Worm (Caenorhabditis elegans): ENCODE data around the gene Y73F8A.26.
A peak's percentile ranks its signal among the peaks of the same experiment; 100 is the strongest.
"Not testable (repeated sequence)": the region's sequence is repeated elsewhere in the genome, so short reads cannot be mapped to it uniquely, and the experiment has no call there.

The Y73F8A.26 gene

DNA sequence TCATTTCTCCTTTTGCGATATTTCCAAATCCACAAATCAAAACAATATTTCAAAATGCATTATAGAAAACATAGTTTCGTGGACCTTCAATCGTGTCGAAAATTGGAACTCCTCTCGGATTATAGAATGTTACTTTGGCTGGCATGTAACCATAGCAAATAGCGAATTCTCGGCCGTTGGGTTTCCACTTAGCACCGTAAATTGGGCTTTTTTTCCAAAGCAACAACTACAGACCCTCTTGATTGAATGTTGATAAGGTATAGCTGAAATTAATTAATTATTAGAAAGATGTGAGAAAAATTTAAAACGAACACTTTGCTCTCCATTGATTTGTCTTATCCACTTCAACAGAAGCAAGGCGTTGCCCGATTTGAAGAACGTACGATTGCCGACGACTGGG lies 47.9 kb downstream of the Y73F8A.26 start, which contains the start of gene Y73F8A.32:
Gene Y73F8A.32, minus strand, starts transcription at position 101 of the 400 bp plus-strand sequence.
- not testable (repeated sequence) for TF ChIP-seq flt-1 (GFP tag; IDR thresholded peaks at IDR 0.05); ztf-23 (GFP tag; IDR thresholded peaks at IDR 0.05); cog-1 (tag; optimal IDR thresholded peaks at IDR 0.05)

ce11 chrIV:15523700-15524099 lies 50.2 kb downstream of the Y73F8A.26 start:
- TF ChIP-seq cog-1 (tag; optimal IDR thresholded peaks at IDR 0.05) (no peak), ztf-23 (GFP tag; IDR thresholded peaks at IDR 0.05) (no peak), med-1 (GFP tag; optimal IDR thresholded peaks at IDR 0.05; ENCODE audit: insufficient read depth) (no peak), klf-2 (GFP tag; conservative IDR thresholded peaks at IDR 0.05) (no peak), flt-1 (GFP tag; IDR thresholded peaks at IDR 0.05) (no peak), ref-1 (GFP tag; conservative IDR thresholded peaks at IDR 0.05) (no peak), tab-1 (GFP tag; IDR thresholded peaks at IDR 0.05) (no peak)

DNA sequence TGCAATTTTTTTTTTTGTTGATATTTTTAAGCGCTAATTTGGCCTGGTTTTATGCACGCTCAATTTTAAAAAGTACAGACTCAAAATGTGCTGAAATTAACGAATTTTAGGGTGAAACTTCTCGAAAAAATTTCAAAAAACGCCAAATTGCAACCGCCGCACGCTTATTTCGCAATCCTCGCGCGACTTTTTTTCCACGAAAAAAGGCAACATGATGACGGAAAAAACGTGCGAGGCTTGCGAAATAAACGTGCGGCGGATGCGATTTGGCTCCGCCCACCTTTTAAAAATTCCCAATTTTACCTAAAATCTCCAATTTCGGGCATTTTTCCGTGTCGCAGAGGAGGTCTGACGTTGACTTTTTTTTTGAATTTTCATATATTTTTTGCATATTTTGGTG lies 51.5 kb downstream of the Y73F8A.26 start:
- TF ChIP-seq tab-1 (GFP tag; IDR thresholded peaks at IDR 0.05) (0 out of 2 replicates have a peak, but pooled peaks have one; percentile 27), klf-2 (GFP tag; conservative IDR thresholded peaks at IDR 0.05) (no peak)

DNA sequence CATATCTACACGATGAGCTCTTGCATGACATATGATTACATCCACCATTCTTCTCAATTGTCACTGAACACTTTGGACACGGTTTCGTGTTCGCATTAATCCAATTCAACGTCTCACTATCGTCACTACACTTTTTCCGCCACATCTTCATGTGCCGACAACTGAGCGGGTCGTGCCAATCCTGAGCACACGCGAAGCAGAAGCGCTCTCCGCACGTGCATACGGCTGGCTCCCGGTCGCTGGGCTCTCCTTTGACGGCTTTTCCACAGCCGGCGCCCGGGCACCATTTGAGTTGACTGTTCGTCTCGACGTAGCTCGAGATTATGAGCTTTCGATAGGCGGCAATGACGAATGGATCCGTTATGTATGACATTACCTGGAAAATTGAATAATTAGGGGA lies 52.3 kb downstream of the Y73F8A.26 start:
- TF ChIP-seq flt-1 (GFP tag; IDR thresholded peaks at IDR 0.05) = no peak
- TF ChIP-seq T22C8.4 (GFP tag; IDR thresholded peaks at IDR 0.05) = no peak
- no peak for TF ChIP-seq ztf-29 (GFP tag; IDR thresholded peaks at IDR 0.05)
- no peak for TF ChIP-seq klf-2 (GFP tag; conservative IDR thresholded peaks at IDR 0.05)
- TF ChIP-seq cog-1 (tag; optimal IDR thresholded peaks at IDR 0.05) = no peak

ce11 chrIV:15526477-15526876 lies 53.0 kb downstream of the Y73F8A.26 start:
- no peak for TF ChIP-seq T22C8.4 (GFP tag; IDR thresholded peaks at IDR 0.05)
- TF ChIP-seq ztf-29 (GFP tag; IDR thresholded peaks at IDR 0.05) = no peak
- TF ChIP-seq klf-2 (GFP tag; conservative IDR thresholded peaks at IDR 0.05) = no peak
- TF ChIP-seq cog-1 (tag; optimal IDR thresholded peaks at IDR 0.05) = no peak
- 0 out of 2 replicates have a peak, but pooled peaks have one; percentile 12 for TF ChIP-seq ztf-23 (GFP tag; IDR thresholded peaks at IDR 0.05)

Data from whole organism, midembryonic.